Worm (Caenorhabditis elegans) whole organism, late embryonic: Measurements from ENCODE around the gene F08D12.15.

Source experiments
- C08G9.2 ChIP-seq: sonication (generic microtip); optimal IDR thresholded peaks from 2 replicates; lab custom pipeline; 2016; ENCODE audit warnings: mild to moderate bottlenecking, missing genetic modification characterization, moderate library complexity, missing compliant biosample characterization
- F13H6.1 ChIP-seq: sonication (generic microtip); optimal IDR thresholded peaks from 2 replicates; lab custom pipeline; 2016; ENCODE audit warnings: missing genetic modification characterization, missing compliant biosample characterization
- K02D7.2 ChIP-seq: sonication (generic microtip); optimal IDR thresholded peaks from 2 replicates; lab custom pipeline; 2017; ENCODE audit warnings: mild to moderate bottlenecking, missing genetic modification characterization, missing compliant biosample characterization
- K09A11.1 ChIP-seq: sonication (generic microtip); optimal IDR thresholded peaks from 2 replicates; lab custom pipeline; 2017; ENCODE audit warnings: antibody characterized with exemption, mild to moderate bottlenecking, missing genetic modification characterization, missing compliant biosample characterization; ENCODE audit not compliant: insufficient read depth
- ama-1 ChIP-seq: fragments of 150-350 bp; optimal IDR thresholded peaks from 2 replicates; lab custom pipeline; 2014
- ceh-14 ChIP-seq: sonication (generic microtip); optimal IDR thresholded peaks from 2 replicates; lab custom pipeline; 2016; ENCODE audit warnings: missing genotype, missing genetic modification characterization, missing compliant biosample characterization
- ceh-18 ChIP-seq: sonication (generic microtip); optimal IDR thresholded peaks from 2 replicates; lab custom pipeline; 2016; ENCODE audit warnings: missing genetic modification characterization, missing compliant biosample characterization
- ceh-19 ChIP-seq: fragments of 200-800 bp; sonication (Bioruptor generic); optimal IDR thresholded peaks from 2 replicates; lab custom pipeline; 2018; ENCODE audit warnings: mild to moderate bottlenecking, missing genetic modification characterization, missing compliant biosample characterization
- ceh-2 ChIP-seq: sonication (generic microtip); optimal IDR thresholded peaks from 2 replicates; lab custom pipeline; 2016; ENCODE audit warnings: missing genotype, missing genetic modification characterization, missing compliant biosample characterization
- ceh-31 ChIP-seq: sonication (generic microtip); optimal IDR thresholded peaks from 2 replicates; lab custom pipeline; 2016; ENCODE audit warnings: missing genetic modification characterization, missing compliant biosample characterization
- ceh-34 ChIP-seq: sonication (generic microtip); optimal IDR thresholded peaks from 2 replicates; lab custom pipeline; 2016; ENCODE audit warnings: mild to moderate bottlenecking, missing genetic modification characterization, missing compliant biosample characterization
- ceh-45 ChIP-seq: fragments of 200-800 bp; sonication (Bioruptor generic); IDR thresholded peaks from 2 replicates; pipeline ENCODE4 v1.3.6; 2022; ENCODE audit warnings: missing genetic modification reagents, missing genetic modification characterization, missing compliant biosample characterization
- ceh-48 ChIP-seq: sonication (generic microtip); optimal IDR thresholded peaks from 2 replicates; lab custom pipeline; 2016; ENCODE audit warnings: missing genetic modification characterization, inconsistent platforms, missing compliant biosample characterization
- ceh-6 ChIP-seq: fragments of 200-800 bp; sonication (Bioruptor generic); optimal IDR thresholded peaks from 2 replicates; lab custom pipeline; 2018; ENCODE audit warnings: mild to moderate bottlenecking, missing genetic modification characterization, missing compliant biosample characterization
- ceh-9 ChIP-seq: sonication (generic microtip); optimal IDR thresholded peaks from 2 replicates; lab custom pipeline; 2016; ENCODE audit warnings: mild to moderate bottlenecking, missing genetic modification characterization, inconsistent platforms, missing compliant biosample characterization
- che-1 ChIP-seq: sonication (generic microtip); optimal IDR thresholded peaks from 2 replicates; lab custom pipeline; 2016; ENCODE audit warnings: mild to moderate bottlenecking, missing genetic modification characterization, missing compliant biosample characterization
- dmd-4 ChIP-seq: sonication (generic microtip); optimal IDR thresholded peaks from 2 replicates; lab custom pipeline; 2016; ENCODE audit warnings: borderline replicate concordance, missing genetic modification characterization, missing compliant biosample characterization
- dve-1 ChIP-seq: sonication (generic microtip); optimal IDR thresholded peaks from 2 replicates; lab custom pipeline; 2017; ENCODE audit warnings: antibody characterized with exemption, mild to moderate bottlenecking, missing genetic modification characterization, missing compliant biosample characterization
- elt-2 ChIP-seq: sonication (generic microtip); optimal IDR thresholded peaks from 2 replicates; lab custom pipeline; 2016; ENCODE audit warnings: missing genetic modification reagents, missing genetic modification characterization, missing compliant biosample characterization
- elt-4 ChIP-seq: sonication (generic microtip); optimal IDR thresholded peaks from 2 replicates; lab custom pipeline; 2016; ENCODE audit warnings: missing genetic modification characterization, missing compliant biosample characterization
- ets-4 ChIP-seq: sonication (generic microtip); optimal IDR thresholded peaks from 2 replicates; lab custom pipeline; 2016; ENCODE audit warnings: missing genetic modification characterization, missing compliant biosample characterization
- eyg-1 ChIP-seq: sonication (generic microtip); optimal IDR thresholded peaks from 2 replicates; lab custom pipeline; 2016; ENCODE audit warnings: missing genotype, missing genetic modification characterization, missing compliant biosample characterization
- hlh-13 ChIP-seq: fragments of 200-800 bp; sonication (Bioruptor generic); optimal IDR thresholded peaks from 2 replicates; lab custom pipeline; 2018; ENCODE audit warnings: mild to moderate bottlenecking, missing genetic modification characterization, missing compliant biosample characterization
- hlh-15 ChIP-seq: sonication (generic microtip); optimal IDR thresholded peaks from 2 replicates; lab custom pipeline; 2016; ENCODE audit warnings: missing genetic modification characterization, missing compliant biosample characterization
- hlh-6 ChIP-seq: sonication (generic microtip); optimal IDR thresholded peaks from 2 replicates; lab custom pipeline; 2016; ENCODE audit warnings: missing genotype, missing genetic modification characterization, missing compliant biosample characterization
- lim-6 ChIP-seq: sonication (generic microtip); optimal IDR thresholded peaks from 2 replicates; lab custom pipeline; 2016; ENCODE audit warnings: missing genetic modification characterization, missing compliant biosample characterization
- lin-11 ChIP-seq: fragments of 200-800 bp; sonication (Bioruptor generic); optimal IDR thresholded peaks from 2 replicates; lab custom pipeline; 2018; ENCODE audit warnings: mild to moderate bottlenecking, missing genetic modification characterization, missing compliant biosample characterization
- madf-2 ChIP-seq: sonication (generic microtip); optimal IDR thresholded peaks from 2 replicates; lab custom pipeline; 2017; ENCODE audit warnings: missing genetic modification characterization, missing compliant biosample characterization
- nfya-1 ChIP-seq: sonication (generic microtip); optimal IDR thresholded peaks from 2 replicates; lab custom pipeline; 2017; ENCODE audit warnings: missing genetic modification characterization, mild to moderate bottlenecking, missing compliant biosample characterization, antibody characterized with exemption, moderate library complexity
- nhr-11 ChIP-seq: fragments of 150-350 bp; optimal IDR thresholded peaks from 2 replicates; lab custom pipeline; 2014; ENCODE audit warnings: missing biosample characterization, missing genetic modification characterization
- npax-4 ChIP-seq: sonication (generic microtip); optimal IDR thresholded peaks from 2 replicates; lab custom pipeline; 2016; ENCODE audit warnings: missing genetic modification characterization, missing compliant biosample characterization
- odd-2 ChIP-seq: sonication (generic microtip); optimal IDR thresholded peaks from 2 replicates; lab custom pipeline; 2017; ENCODE audit warnings: antibody characterized with exemption, mild to moderate bottlenecking, missing genetic modification characterization, missing compliant biosample characterization
- pag-3 ChIP-seq: sonication (generic microtip); optimal IDR thresholded peaks from 2 replicates; lab custom pipeline; 2016; ENCODE audit warnings: missing compliant biosample characterization, missing genetic modification characterization, borderline replicate concordance
- pax-1 ChIP-seq: fragments of 150-350 bp; optimal IDR thresholded peaks from 2 replicates; lab custom pipeline; 2014; ENCODE audit warnings: missing biosample characterization, missing genetic modification characterization
- pha-4 ChIP-seq: fragments of 150-350 bp; optimal IDR thresholded peaks from 2 replicates; lab custom pipeline; 2018; ENCODE audit warnings: missing biosample characterization, missing genetic modification reagents, missing genetic modification characterization
- pqm-1 ChIP-seq: sonication (generic microtip); optimal IDR thresholded peaks from 2 replicates; lab custom pipeline; 2016; ENCODE audit warnings: missing genetic modification characterization, missing compliant biosample characterization
- rnt-1 ChIP-seq: sonication (generic microtip); optimal IDR thresholded peaks from 2 replicates; lab custom pipeline; 2016; ENCODE audit warnings: missing genetic modification characterization, missing compliant biosample characterization
- syd-9 ChIP-seq: sonication (generic microtip); optimal IDR thresholded peaks from 2 replicates; lab custom pipeline; 2016; ENCODE audit warnings: mild to moderate bottlenecking, missing genetic modification characterization, moderate library complexity, missing compliant biosample characterization
- tbx-2 ChIP-seq: sonication (generic microtip); optimal IDR thresholded peaks from 2 replicates; lab custom pipeline; 2016; ENCODE audit warnings: missing genetic modification characterization, missing compliant biosample characterization
- tbx-7 ChIP-seq: sonication (generic microtip); optimal IDR thresholded peaks from 2 replicates; lab custom pipeline; 2016; ENCODE audit warnings: missing genotype, missing genetic modification characterization, missing compliant biosample characterization
- unc-3 ChIP-seq, 2 experiments: fragments of 200-800 bp in 1 of 2; sonication (Bioruptor generic) in 1 of 2; sonication (generic microtip) in 1 of 2; conservative IDR thresholded peaks in 1 of 2; optimal IDR thresholded peaks in 1 of 2; 2 replicates each; pipeline versions ENCODE4 v1.3.6 to Lab custom; 2016 to 2022; ENCODE audit warnings: missing compliant biosample characterization in 2 of 2, missing genetic modification characterization in 2 of 2, missing genetic modification reagents in 1 of 2
- unc-42 ChIP-seq: sonication (generic microtip); optimal IDR thresholded peaks from 2 replicates; lab custom pipeline; 2016; ENCODE audit warnings: missing genotype, missing genetic modification characterization, missing compliant biosample characterization
- unc-55 ChIP-seq: sonication (generic microtip); optimal IDR thresholded peaks from 2 replicates; lab custom pipeline; 2017; ENCODE audit warnings: missing biosample characterization, missing genetic modification reagents, missing genetic modification characterization
- zip-5 ChIP-seq: sonication (generic microtip); optimal IDR thresholded peaks from 2 replicates; lab custom pipeline; 2016; ENCODE audit warnings: missing genetic modification characterization, missing compliant biosample characterization
- ztf-16 ChIP-seq: sonication (generic microtip); optimal IDR thresholded peaks from 2 replicates; lab custom pipeline; 2017; ENCODE audit warnings: missing genetic modification characterization, missing compliant biosample characterization

The F08D12.15 gene

ce11 chrII:2747956-2748621 is 18.3 kb upstream of the F08D12.15 start:
- TF ChIP-seq ceh-14 (tag; lab: Kevin White, UChicago), result peak; percentile 47
- no peak for TF ChIP-seq zip-5
- peak; percentile 82 for TF ChIP-seq ceh-31 (tag; lab: Kevin White, UChicago)
- no peak for TF ChIP-seq ztf-16 (tag; lab: Kevin White, UChicago)
- TF ChIP-seq eyg-1, result no peak
- TF ChIP-seq ceh-18 (tag; lab: Kevin White, UChicago), result peak; percentile 41
- TF ChIP-seq unc-55, result no peak
- no peak for TF ChIP-seq npax-4 (tag; lab: Kevin White, UChicago)
- no peak for TF ChIP-seq C08G9.2 (tag; lab: Kevin White, UChicago)
- peak; percentile 53 for TF ChIP-seq tbx-2 (tag; lab: Kevin White, UChicago)
- no peak for TF ChIP-seq rnt-1 (tag; lab: Kevin White, UChicago)
- no peak for TF ChIP-seq hlh-6
- no peak for TF ChIP-seq pha-4
- TF ChIP-seq hlh-15 (tag; lab: Kevin White, UChicago), result no peak
- no peak for TF ChIP-seq ceh-19 (GFP tag; lab: Kevin White, UChicago)
- TF ChIP-seq lim-6 (tag; lab: Kevin White, UChicago), result no peak
- TF ChIP-seq unc-42 (tag; lab: Kevin White, UChicago), result peak; percentile 71
- TF ChIP-seq pqm-1, result no peak
- no peak for TF ChIP-seq madf-2 (tag; lab: Kevin White, UChicago)
- no peak for TF ChIP-seq ceh-6
- TF ChIP-seq elt-2 (tag; lab: Kevin White, UChicago), result no peak
- peak; percentile 44 for TF ChIP-seq nfya-1 (tag; lab: Kevin White, UChicago)
- TF ChIP-seq dmd-4, result no peak
- no peak for TF ChIP-seq ceh-2
- no peak for TF ChIP-seq hlh-13 (GFP tag; lab: Kevin White, UChicago)
- TF ChIP-seq pag-3 (tag; lab: Kevin White, UChicago), result peak; percentile 20
- no peak for TF ChIP-seq odd-2 (tag; lab: Kevin White, UChicago)

- no peak for TF ChIP-seq hlh-6
- peak; percentile 66 for TF ChIP-seq elt-2 (tag; lab: Kevin White, UChicago)
- TF ChIP-seq nhr-11, result no peak
- no peak for TF ChIP-seq hlh-13 (GFP tag; lab: Kevin White, UChicago)
- TF ChIP-seq unc-3 (GFP tag; conservative IDR thresholded peaks at IDR 0.05; lab: Robert Waterston, UW), result no peak
- TF ChIP-seq unc-3 (tag; optimal IDR thresholded peaks at IDR 0.05; lab: Kevin White, UChicago), result no peak
These were observed 16.8 kb upstream of the F08D12.15 start, which contains the start of gene F29A7.4 for ce11 chrII:2749595-2750048. Gene F29A7.4 (plus strand): TSS chrII:2749998.

ce11 chrII:2751278-2751677 is 15.2 kb upstream of the F08D12.15 start:
- TF ChIP-seq ceh-9 (tag; lab: Kevin White, UChicago), result no peak
- no peak for TF ChIP-seq ceh-45 (GFP tag; lab: Robert Waterston, UW)
- TF ChIP-seq K02D7.2, result no peak
- no peak for TF ChIP-seq pax-1 (tag; lab: Kevin White, UChicago)
- no peak for TF ChIP-seq unc-42 (tag; lab: Kevin White, UChicago)

ce11 chrII:2752536-2752935 is 13.9 kb upstream of the F08D12.15 start, which contains the start of gene F29A7.6:
Gene F29A7.6 (minus strand): TSS chrII:2752611.
- TF ChIP-seq ceh-48 (tag; lab: Kevin White, UChicago) (no peak), npax-4 (tag; lab: Kevin White, UChicago) (no peak), unc-3 (GFP tag; conservative IDR thresholded peaks at IDR 0.05; lab: Robert Waterston, UW) (no peak), unc-3 (tag; optimal IDR thresholded peaks at IDR 0.05; lab: Kevin White, UChicago) (no peak), syd-9 (tag; lab: Kevin White, UChicago) (no peak), che-1 (tag; lab: Kevin White, UChicago) (peak; percentile 2), ceh-19 (GFP tag; lab: Kevin White, UChicago) (no peak), ets-4 (tag; lab: Kevin White, UChicago) (peak; percentile 68), ceh-2 (peak; percentile 75), unc-42 (tag; lab: Kevin White, UChicago) (peak; percentile 81), C08G9.2 (tag; lab: Kevin White, UChicago) (peak; percentile 81), eyg-1 (peak; percentile 4), ceh-34 (tag; lab: Kevin White, UChicago) (peak; percentile 43), F13H6.1 (tag; lab: Kevin White, UChicago) (peak; percentile 2), nfya-1 (tag; lab: Kevin White, UChicago) (peak; percentile 24), lin-11 (tag; lab: Kevin White, UChicago) (no peak), ama-1 (lab: Kevin White, UChicago) (no peak), tbx-2 (tag; lab: Kevin White, UChicago) (peak; percentile 77), elt-4 (tag; lab: Kevin White, UChicago) (no peak), K09A11.1 (tag; lab: Kevin White, UChicago) (no peak), dve-1 (tag; lab: Kevin White, UChicago) (no peak), tbx-7 (tag; lab: Kevin White, UChicago) (peak; percentile 68), ceh-14 (tag; lab: Kevin White, UChicago) (peak; percentile 69), ceh-9 (tag; lab: Kevin White, UChicago) (no peak), lim-6 (tag; lab: Kevin White, UChicago) (peak; percentile 17)
